Fruit fly (Drosophila melanogaster): Measurements from ENCODE around the gene emei.
A peak's percentile ranks its signal among the peaks of the same experiment; 100 is the strongest.

The emei gene

DNA sequence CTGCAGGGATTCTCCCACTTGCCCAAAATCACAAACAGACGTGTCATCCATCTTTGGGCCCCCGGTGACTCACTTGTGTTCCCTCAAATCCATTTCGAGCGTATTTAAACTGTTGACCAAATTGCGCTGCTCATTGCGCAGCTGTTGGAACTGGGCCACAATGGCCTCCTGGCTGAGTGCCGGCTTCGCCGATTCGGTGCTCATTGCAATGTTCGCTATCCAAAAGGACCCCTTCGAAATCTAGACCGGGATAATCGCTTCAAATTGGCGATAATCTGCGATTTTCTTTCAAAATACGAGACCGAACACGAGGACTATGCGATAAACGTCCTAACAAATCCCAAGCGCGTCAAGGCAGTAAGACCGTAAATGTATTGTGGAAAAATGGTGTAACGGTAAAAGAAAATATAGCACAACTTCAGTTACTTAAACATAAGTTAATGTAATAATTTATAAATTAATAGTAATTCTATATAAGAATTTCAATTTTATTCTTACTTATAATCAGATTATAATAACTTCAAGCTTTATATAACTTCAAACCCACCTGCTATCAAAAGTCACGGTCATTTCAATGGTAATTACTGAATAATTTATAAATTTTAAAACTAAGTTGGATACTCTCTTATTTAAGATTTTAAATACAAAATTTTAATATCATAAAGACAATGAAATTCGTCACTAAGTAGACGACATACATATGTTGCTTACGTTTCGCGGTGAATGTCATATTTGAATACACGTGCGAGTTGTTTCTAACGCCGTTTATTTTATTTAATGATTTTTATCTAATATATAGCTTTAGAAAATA is 35.2 kb upstream of the emei start, which contains the start of the genes Pfdn2 and Noc1 (continued):
- TF ChIP-seq CG11247 (GFP tag; IDR thresholded peaks at IDR 0.05) (no peak), Optix (GFP tag; IDR thresholded peaks at IDR 0.05) (no peak), Trl (optimal IDR thresholded peaks at IDR 0.05) (no peak), Trl (GFP tag; optimal IDR thresholded peaks at IDR 0.05) (peak; percentile 32), E2f1 (GFP tag; IDR thresholded peaks at IDR 0.05) (peak; percentile 42; the same call in 1 of the 2 replicates), CG10147 (GFP tag; optimal IDR thresholded peaks at IDR 0.05) (no peak), CG31388 (GFP tag; optimal IDR thresholded peaks at IDR 0.05) (no peak), CG7357 (GFP tag; IDR thresholded peaks at IDR 0.05) (peak; percentile 49; the same call in 1 of the 3 replicates), Doc2 (GFP tag; IDR thresholded peaks at IDR 0.05) (no peak), CTCF (GFP tag; optimal IDR thresholded peaks at IDR 0.05) (no peak), pan (optimal IDR thresholded peaks at IDR 0.05) (no peak), pan (GFP tag; optimal IDR thresholded peaks at IDR 0.05 in 1 of 2, IDR thresholded peaks at IDR 0.05 in 1 of 2) (peak in 1 of 2 experiments; percentile 61), CG7928 (GFP tag; optimal IDR thresholded peaks at IDR 0.05) (no peak), scrt (GFP tag; optimal IDR thresholded peaks at IDR 0.05) (no peak), chm (GFP tag; IDR thresholded peaks at IDR 0.05) (no peak), CG12155 (GFP tag; optimal IDR thresholded peaks at IDR 0.05) (peak; percentile 54), CG8944 (GFP tag; optimal IDR thresholded peaks at IDR 0.05) (no peak), pho (GFP tag; optimal IDR thresholded peaks at IDR 0.05) (no peak), yki (optimal IDR thresholded peaks at IDR 0.05) (no peak), CG8359 (GFP tag; optimal IDR thresholded peaks at IDR 0.05; ENCODE audit: borderline replicate concordance) (no peak), CG13894 (tag; optimal IDR thresholded peaks at IDR 0.05) (no peak), cad (GFP tag; optimal IDR thresholded peaks at IDR 0.05) (no peak), ham (GFP tag; IDR thresholded peaks at IDR 0.05) (no peak), CG13123 (GFP tag; optimal IDR thresholded peaks at IDR 0.05) (no peak), D19B (GFP tag; optimal IDR thresholded peaks at IDR 0.05) (peak; percentile 36), Tbp (GFP tag; optimal IDR thresholded peaks at IDR 0.05) (no peak), Hand (GFP tag; optimal IDR thresholded peaks at IDR 0.05) (no peak), otp (GFP tag; IDR thresholded peaks at IDR 0.05) (no peak), CG10543 (GFP tag; optimal IDR thresholded peaks at IDR 0.05) (no peak), CG9797 (GFP tag; optimal IDR thresholded peaks at IDR 0.05) (peak; percentile 49), Nf-YA (GFP tag; IDR thresholded peaks at IDR 0.05) (no peak), CG11085 (GFP tag; IDR thresholded peaks at IDR 0.05) (no peak), Deaf1 (tag; optimal IDR thresholded peaks at IDR 0.05) (no peak), CG3726 (GFP tag; IDR thresholded peaks at IDR 0.05) (no peak), HmgD (GFP tag; optimal IDR thresholded peaks at IDR 0.05) (no peak), fd64A (GFP tag; optimal IDR thresholded peaks at IDR 0.05) (no peak), vfl (GFP tag; optimal IDR thresholded peaks at IDR 0.05) (no peak), MBD-R2 (GFP tag; IDR thresholded peaks at IDR 0.05) (peak; percentile 34; the same call in 1 of the 2 replicates), Nf-YB (GFP tag; optimal IDR thresholded peaks at IDR 0.05) (no peak), CG12391 (tag; optimal IDR thresholded peaks at IDR 0.05) (peak; percentile 89), fd102C (GFP tag; optimal IDR thresholded peaks at IDR 0.05) (no peak), CG42726 (GFP tag; IDR thresholded peaks at IDR 0.05; ENCODE audit: partially characterized antibody) (no peak), CG10565 (GFP tag; optimal IDR thresholded peaks at IDR 0.05) (no peak), lbe (GFP tag; optimal IDR thresholded peaks at IDR 0.05) (no peak), tin (GFP tag; optimal IDR thresholded peaks at IDR 0.05) (peak; percentile 23), gem (tag; optimal IDR thresholded peaks at IDR 0.05) (no peak), HLH4C (GFP tag; IDR thresholded peaks at IDR 0.05; ENCODE audit: partially characterized antibody) (no peak), nmo (GFP tag; optimal IDR thresholded peaks at IDR 0.05) (peak; percentile 81), sisA (GFP tag; IDR thresholded peaks at IDR 0.05) (peak; percentile 59), ttk (GFP tag; IDR thresholded peaks at IDR 0.05) (0 out of 2 replicates have a peak, but pooled peaks have one; percentile 27), CG8290 (GFP tag; optimal IDR thresholded peaks at IDR 0.05) (peak; percentile 57), CG8290 (tag; optimal IDR thresholded peaks at IDR 0.05) (no peak)
